Worm (Caenorhabditis elegans): ENCODE measurements around the gene W10C6.2.

Gene W10C6.2

ce11 chrII:11157660-11158059 lies 36.0 kb upstream of the W10C6.2 start (continued):
- no peak for TF ChIP-seq jun-1 (tag; optimal IDR thresholded peaks at IDR 0.05)
- TF ChIP-seq set-16 (GFP tag; IDR thresholded peaks at IDR 0.05): no peak; the same call in 1 of the 2 replicates
- peak; percentile 45 for TF ChIP-seq hlh-11 (tag; optimal IDR thresholded peaks at IDR 0.05)
- peak in 1 of 2 experiments; percentile 44 for TF ChIP-seq lsy-2 (tag; optimal IDR thresholded peaks at IDR 0.05)
- peak; percentile 29 for TF ChIP-seq hlh-30 (tag; optimal IDR thresholded peaks at IDR 0.05; ENCODE audit: insufficient read depth)
- TF ChIP-seq nhr-77 (tag; optimal IDR thresholded peaks at IDR 0.05): peak; percentile 43
- peak; percentile 71; the same call in 1 of the 2 replicates for TF ChIP-seq tra-1 (GFP tag; IDR thresholded peaks at IDR 0.05)
- peak; percentile 14 for TF ChIP-seq unc-130 (GFP tag; optimal IDR thresholded peaks at IDR 0.05)
- TF ChIP-seq ctbp-1 (GFP tag; IDR thresholded peaks at IDR 0.05): 0 out of 2 replicates have a peak, but pooled peaks have one; percentile 57
- TF ChIP-seq T26A8.4 (GFP tag; IDR thresholded peaks at IDR 0.05): peak; percentile 74
- no peak for TF ChIP-seq daf-8 (GFP tag; IDR thresholded peaks at IDR 0.05)
- no peak for TF ChIP-seq F10B5.3 (tag; optimal IDR thresholded peaks at IDR 0.05)
- peak in 1 of 2 experiments; percentile 77 for TF ChIP-seq unc-62 (GFP tag; optimal IDR thresholded peaks at IDR 0.05 in 1 of 2)
- no peak for TF ChIP-seq unc-62 (tag; optimal IDR thresholded peaks at IDR 0.05)
- TF ChIP-seq Y5F2A.4 (GFP tag; optimal IDR thresholded peaks at IDR 0.05): peak; percentile 4
- TF ChIP-seq dpl-1 (GFP tag; optimal IDR thresholded peaks at IDR 0.05): peak; percentile 20
- TF ChIP-seq F44E2.7 (GFP tag; IDR thresholded peaks at IDR 0.05): 0 out of 2 replicates have a peak, but pooled peaks have one; percentile 14
- no peak for TF ChIP-seq F37D6.2 (tag; optimal IDR thresholded peaks at IDR 0.05)
- peak; percentile 22 for TF ChIP-seq zip-2 (tag; optimal IDR thresholded peaks at IDR 0.05)
- TF ChIP-seq ceh-20 (GFP tag; IDR thresholded peaks at IDR 0.05): peak; percentile 51; the same call in 1 of the 2 replicates
- TF ChIP-seq lir-3 (tag; optimal IDR thresholded peaks at IDR 0.05): no peak
- TF ChIP-seq saeg-2 (GFP tag; IDR thresholded peaks at IDR 0.05): 0 out of 2 replicates have a peak, but pooled peaks have one; percentile 53
- TF ChIP-seq nhr-237 (tag; optimal IDR thresholded peaks at IDR 0.05): no peak
- peak; percentile 95 for TF ChIP-seq lim-7 (GFP tag; IDR thresholded peaks at IDR 0.05)
- TF ChIP-seq zfp-2 (tag; optimal IDR thresholded peaks at IDR 0.05): no peak
- TF ChIP-seq F26F4.8 (GFP tag; conservative IDR thresholded peaks at IDR 0.05): peak; percentile 70; the same call in 1 of the 2 replicates
- no peak for TF ChIP-seq ceh-28 (tag; optimal IDR thresholded peaks at IDR 0.05)
- peak; percentile 72; the same call in 1 of the 2 replicates for TF ChIP-seq pha-4 (GFP tag; IDR thresholded peaks at IDR 0.05)
- TF ChIP-seq pha-4 (tag; optimal IDR thresholded peaks at IDR 0.05): no peak
- no peak for TF ChIP-seq aly-2 (tag; optimal IDR thresholded peaks at IDR 0.05)
- TF ChIP-seq ceh-44 (GFP tag; IDR thresholded peaks at IDR 0.05): no peak
- TF ChIP-seq lin-13 (GFP tag; optimal IDR thresholded peaks at IDR 0.05): peak; percentile 30
- TF ChIP-seq ZK337.2 (GFP tag; IDR thresholded peaks at IDR 0.05): peak; percentile 50; the same call in 1 of the 2 replicates
- TF ChIP-seq mep-1 (tag; optimal IDR thresholded peaks at IDR 0.05): peak; percentile 72
- TF ChIP-seq daf-19 (GFP tag; conservative IDR thresholded peaks at IDR 0.05): peak; percentile 77
- TF ChIP-seq dmd-9 (GFP tag; IDR thresholded peaks at IDR 0.05): no peak
- TF ChIP-seq nhr-102 (tag; optimal IDR thresholded peaks at IDR 0.05): peak; percentile 16
- peak; percentile 85 for TF ChIP-seq Y105C5A.15 (GFP tag; IDR thresholded peaks at IDR 0.05)
- TF ChIP-seq php-3 (GFP tag; IDR thresholded peaks at IDR 0.05): peak; percentile 60
- peak; percentile 84 for TF ChIP-seq hmg-1.1 (GFP tag; IDR thresholded peaks at IDR 0.05)
- TF ChIP-seq nhr-28 (tag; optimal IDR thresholded peaks at IDR 0.05): peak; percentile 34
- TF ChIP-seq hif-1 (tag; optimal IDR thresholded peaks at IDR 0.05): peak in 1 of 2 experiments; percentile 40
- peak; percentile 77; the same call in 1 of the 2 replicates for TF ChIP-seq snpc-1.2 (GFP tag; IDR thresholded peaks at IDR 0.05)
- TF ChIP-seq egl-43 (GFP tag; IDR thresholded peaks at IDR 0.05): peak; percentile 92
- peak; percentile 56 for TF ChIP-seq rbr-2 (tag; optimal IDR thresholded peaks at IDR 0.05)
- no peak for TF ChIP-seq ces-1 (GFP tag; optimal IDR thresholded peaks at IDR 0.05)
- no peak for TF ChIP-seq mxl-3 (GFP tag; optimal IDR thresholded peaks at IDR 0.05)
- no peak for TF ChIP-seq zip-11 (GFP tag; IDR thresholded peaks at IDR 0.05)
- peak; percentile 84 for TF ChIP-seq madf-9 (GFP tag; conservative IDR thresholded peaks at IDR 0.05)
- TF ChIP-seq dve-1 (tag; optimal IDR thresholded peaks at IDR 0.05; ENCODE audit: insufficient read depth): peak; percentile 38
- no peak for TF ChIP-seq lin-15B (tag; optimal IDR thresholded peaks at IDR 0.05)

Measured in whole organism, L4 larva.